Worm (Caenorhabditis elegans) whole organism, L4/young adult: ENCODE data around the gene acs-18.

Source experiments
- W03F9.2 ChIP-seq: fragments of 150-350 bp; optimal IDR thresholded peaks from 2 replicates; lab custom pipeline; 2014; ENCODE audit warnings: missing biosample characterization, missing genetic modification characterization
- dao-5 ChIP-seq: sonication (generic microtip); optimal IDR thresholded peaks from 2 replicates; lab custom pipeline; 2016; ENCODE audit warnings: missing genotype, missing genetic modification characterization, moderate library complexity, missing compliant biosample characterization

- TF ChIP-seq W03F9.2 (tag; lab: Kevin White, UChicago) (no peak), dao-5 (tag; lab: Kevin White, UChicago) (no peak)
Observed at ce11 chrIV:10337286-10337685, 23.8 kb upstream of the acs-18 start.
